Worm (Caenorhabditis elegans): Measurements from ENCODE around the gene cpsf-2.

cpsf-2 gene

ce11 chrV:7224353-7224752, 45.4 kb downstream of the cpsf-2 start:
- TF ChIP-seq nhr-76 (tag; optimal IDR thresholded peaks at IDR 0.05) (no peak), lsy-2 (tag; optimal IDR thresholded peaks at IDR 0.05) (no peak), dsc-1 (tag; optimal IDR thresholded peaks at IDR 0.05) (no peak), fkh-8 (tag; optimal IDR thresholded peaks at IDR 0.05) (no peak), lin-14 (GFP tag; optimal IDR thresholded peaks at IDR 0.05) (no peak), zip-4 (GFP tag; optimal IDR thresholded peaks at IDR 0.05) (no peak), nhr-19 (GFP tag; conservative IDR thresholded peaks at IDR 0.05) (no peak), snu-23 (GFP tag; optimal IDR thresholded peaks at IDR 0.05) (no peak), nhr-28 (tag; optimal IDR thresholded peaks at IDR 0.05) (no peak), egl-27 (tag; optimal IDR thresholded peaks at IDR 0.05) (no peak), hlh-4 (tag; optimal IDR thresholded peaks at IDR 0.05) (no peak), nhr-71 (tag; optimal IDR thresholded peaks at IDR 0.05) (no peak), lin-35 (GFP tag; optimal IDR thresholded peaks at IDR 0.05) (no peak)

ce11 chrV:7224947-7225346, 46.0 kb downstream of the cpsf-2 start, which contains the start of gene fkb-3:
TSS of gene fkb-3 (plus strand) at chrV:7225223.
- TF ChIP-seq nhr-77 (tag; optimal IDR thresholded peaks at IDR 0.05) (no peak), F16B12.6 (tag; optimal IDR thresholded peaks at IDR 0.05) (no peak), blmp-1 (tag; optimal IDR thresholded peaks at IDR 0.05) (peak; percentile 68), lin-39 (tag; optimal IDR thresholded peaks at IDR 0.05) (no peak), mep-1 (tag; optimal IDR thresholded peaks at IDR 0.05) (peak; percentile 20), skn-1 (tag; optimal IDR thresholded peaks at IDR 0.05) (no peak), sptf-1 (tag; optimal IDR thresholded peaks at IDR 0.05) (no peak), hlh-17 (GFP tag; optimal IDR thresholded peaks at IDR 0.05; ENCODE audit: borderline replicate concordance) (no peak), lin-14 (GFP tag; optimal IDR thresholded peaks at IDR 0.05) (peak; percentile 46), C04F5.9 (tag; optimal IDR thresholded peaks at IDR 0.05) (no peak), nhr-20 (tag; optimal IDR thresholded peaks at IDR 0.05) (no peak), rnt-1 (tag; optimal IDR thresholded peaks at IDR 0.05) (peak; percentile 3), unc-62 (GFP tag; optimal IDR thresholded peaks at IDR 0.05) (no peak), elt-3 (tag; optimal IDR thresholded peaks at IDR 0.05) (peak in 1 of 6 experiments; percentile 38)

DNA sequence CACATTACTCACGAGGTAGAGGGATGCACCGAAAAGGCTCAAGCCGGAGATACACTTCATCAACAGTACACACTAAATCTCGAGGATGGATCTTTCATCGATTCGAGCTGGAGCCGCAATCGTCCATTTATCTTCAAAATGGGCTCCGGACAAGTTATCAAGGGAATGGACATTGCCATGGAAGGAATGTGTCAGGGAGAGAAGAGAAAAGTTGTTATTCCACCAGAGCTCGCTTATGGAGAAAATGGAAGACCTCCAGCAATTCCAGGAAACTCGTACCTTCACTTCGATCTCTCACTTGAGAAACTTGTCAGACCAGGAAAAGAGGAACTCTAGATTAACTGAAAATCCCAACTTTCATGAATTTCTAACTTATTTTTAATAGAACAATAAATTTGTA, 46.9 kb downstream of the cpsf-2 start:
- TF ChIP-seq efl-1 (optimal IDR thresholded peaks at IDR 0.05) (no peak), efl-1 (GFP tag; optimal IDR thresholded peaks at IDR 0.05 in 1 of 2) (peak in 1 of 2 experiments; percentile 10), swsn-7 (tag; optimal IDR thresholded peaks at IDR 0.05) (no peak)

DNA sequence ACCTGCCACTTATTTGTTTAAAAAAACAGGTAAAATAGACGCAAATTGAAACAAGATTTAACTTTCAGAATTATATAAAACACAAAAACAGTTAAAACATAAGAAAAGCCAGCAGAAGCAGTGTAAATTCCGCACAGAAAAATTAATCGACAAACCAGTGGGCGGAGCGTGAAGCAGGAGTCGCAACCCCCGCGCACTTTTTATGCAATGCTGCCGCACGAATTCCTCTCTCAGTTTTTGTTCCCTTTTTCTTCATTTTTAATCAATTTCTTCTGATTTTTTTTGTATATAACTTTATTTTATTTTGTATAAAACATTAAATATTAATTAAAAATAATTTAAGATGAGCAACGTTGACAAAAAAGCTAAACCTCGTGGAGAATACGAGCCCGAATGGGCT, 51.9 kb downstream of the cpsf-2 start, which contains the start of the genes gei-6 and krr-1:
Gene gei-6, minus strand, starts transcription at position 2 of the 400 bp plus-strand sequence.
Gene krr-1, plus strand, starts transcription at position 344 of the 400 bp plus-strand sequence.
- TF ChIP-seq nhr-11 (tag; optimal IDR thresholded peaks at IDR 0.05) (no peak), nhr-77 (tag; optimal IDR thresholded peaks at IDR 0.05) (no peak), nhr-71 (tag; optimal IDR thresholded peaks at IDR 0.05) (peak; percentile 60), aly-2 (tag; optimal IDR thresholded peaks at IDR 0.05) (no peak), hlh-4 (tag; optimal IDR thresholded peaks at IDR 0.05) (no peak), fkh-8 (tag; optimal IDR thresholded peaks at IDR 0.05) (no peak), fos-1 (tag; optimal IDR thresholded peaks at IDR 0.05) (no peak), egl-27 (tag; optimal IDR thresholded peaks at IDR 0.05) (no peak), ceh-88 (GFP tag; IDR thresholded peaks at IDR 0.05) (no peak), lin-39 (tag; optimal IDR thresholded peaks at IDR 0.05) (peak; percentile 18), ztf-11 (tag; optimal IDR thresholded peaks at IDR 0.05) (peak in 1 of 2 experiments; percentile 5), unc-86 (tag; optimal IDR thresholded peaks at IDR 0.05) (peak; percentile 7), nhr-85 (tag) (no peak), nhr-237 (tag; optimal IDR thresholded peaks at IDR 0.05) (no peak), efl-1 (optimal IDR thresholded peaks at IDR 0.05) (peak; percentile 57 to 61), efl-1 (GFP tag; optimal IDR thresholded peaks at IDR 0.05 in 1 of 2) (peak; percentile 59 to 96), lin-35 (GFP tag; optimal IDR thresholded peaks at IDR 0.05) (peak; percentile 27 to 56), zip-4 (GFP tag; optimal IDR thresholded peaks at IDR 0.05) (no peak), mep-1 (tag; optimal IDR thresholded peaks at IDR 0.05) (peak; percentile 50), blmp-1 (tag; optimal IDR thresholded peaks at IDR 0.05) (peak; percentile 8), snu-23 (GFP tag; optimal IDR thresholded peaks at IDR 0.05) (peak; percentile 60), nhr-47 (tag; optimal IDR thresholded peaks at IDR 0.05) (peak; percentile 53), sox-4 (tag; optimal IDR thresholded peaks at IDR 0.05) (no peak), C16A3.4 (tag; optimal IDR thresholded peaks at IDR 0.05) (peak; percentile 59), snpc-4 (tag; optimal IDR thresholded peaks at IDR 0.05) (peak; percentile 22), pax-3 (tag; optimal IDR thresholded peaks at IDR 0.05) (no peak), vab-15 (tag; optimal IDR thresholded peaks at IDR 0.05) (no peak), nhr-20 (tag; optimal IDR thresholded peaks at IDR 0.05) (peak; percentile 42), dsc-1 (tag; optimal IDR thresholded peaks at IDR 0.05) (peak; percentile 36), egl-13 (tag; optimal IDR thresholded peaks at IDR 0.05) (no peak), lsy-2 (tag; optimal IDR thresholded peaks at IDR 0.05) (peak; percentile 32 to 37), C04F5.9 (tag; optimal IDR thresholded peaks at IDR 0.05) (no peak), nhr-90 (tag; optimal IDR thresholded peaks at IDR 0.05; ENCODE audit: poor library complexity) (peak; percentile 24), dpl-1 (GFP tag; optimal IDR thresholded peaks at IDR 0.05) (peak; percentile 36 to 57 (median 52))
